Worm (Caenorhabditis elegans) whole organism, L2 larva: ENCODE measurements around the gene K07C11.7.

ENCODE experiments used
- ZK546.5 ChIP-seq: sonication (generic microtip); optimal IDR thresholded peaks from 2 replicates; lab custom pipeline; 2017; ENCODE audit warnings: missing biosample characterization, missing genetic modification characterization
- blmp-1 ChIP-seq: sonication (generic microtip); optimal IDR thresholded peaks from 2 replicates; lab custom pipeline; 2017; ENCODE audit warnings: missing genetic modification characterization, mild to moderate bottlenecking, missing compliant biosample characterization, antibody characterized with exemption, moderate library complexity; ENCODE audit not compliant: insufficient read depth
- elt-1 ChIP-seq: fragments of 150-350 bp; optimal IDR thresholded peaks from 2 replicates; lab custom pipeline; 2014; ENCODE audit warnings: missing biosample characterization, missing genetic modification characterization
- elt-3 ChIP-seq: sonication (generic microtip); optimal IDR thresholded peaks from 2 replicates; lab custom pipeline; 2017; ENCODE audit warnings: missing biosample characterization, missing genetic modification characterization
- lin-39 ChIP-seq: fragments of 150-350 bp; optimal IDR thresholded peaks from 2 replicates; lab custom pipeline; 2014; ENCODE audit warnings: missing biosample characterization, missing genetic modification reagents, missing genetic modification characterization
- mbf-1 ChIP-seq: sonication (generic microtip); optimal IDR thresholded peaks from 2 replicates; lab custom pipeline; 2017; ENCODE audit warnings: missing biosample characterization, missing genetic modification characterization
- mdl-1 ChIP-seq, 2 experiments: fragments of 150-350 bp in 1 of 2; sonication (generic microtip) in 1 of 2; optimal IDR thresholded peaks; 2 replicates each; lab custom pipeline; 2017; ENCODE audit warnings: missing biosample characterization in 2 of 2, missing genetic modification characterization in 2 of 2
- nhr-23 ChIP-seq: fragments of 150-350 bp; optimal IDR thresholded peaks from 2 replicates; lab custom pipeline; 2014; ENCODE audit warnings: missing biosample characterization, missing genetic modification reagents, missing genetic modification characterization

DNA sequence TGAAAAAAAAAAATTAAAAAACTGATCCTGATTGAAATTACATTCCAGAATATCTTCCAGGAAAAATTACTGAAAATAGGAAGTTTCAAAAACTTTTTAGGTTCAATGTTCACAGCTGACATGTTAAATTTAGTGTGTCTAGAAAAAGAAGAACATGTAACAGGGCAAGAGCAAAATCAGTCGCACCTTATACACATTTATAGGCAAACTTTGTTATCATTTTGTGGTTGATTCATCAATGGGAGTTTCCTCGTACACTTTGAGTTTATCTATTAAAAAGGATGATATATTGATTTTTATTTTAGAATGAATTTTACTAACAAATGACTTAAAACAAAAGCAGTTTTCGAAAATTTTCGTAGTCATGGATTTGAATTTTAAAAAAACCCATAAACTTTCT lies 29.4 kb upstream of the K07C11.7 start:
- TF ChIP-seq elt-3 (no peak), elt-1 (tag; lab: Kevin White, UChicago) (no peak), nhr-23 (tag; lab: Kevin White, UChicago) (no peak), mbf-1 (tag; lab: Kevin White, UChicago) (no peak), lin-39 (no peak), blmp-1 (no peak), ZK546.5 (no peak), mdl-1 (tag; optimal IDR thresholded peaks at IDR 0.05; lab: Kevin White, UChicago) (no peak)
